Fruit fly (Drosophila melanogaster): ENCODE data around the gene DENR.

DENR gene

dm6 chrX:16886551-16886950 is at the start of gene DENR, which contains the start of gene CG4880:
Gene DENR (minus strand): TSS chrX:16886560.
Gene CG4880 (plus strand): TSS chrX:16886818.
- TF ChIP-seq noc (tag; optimal IDR thresholded peaks at IDR 0.05) = no peak

- peak; percentile 69 for TF ChIP-seq noc (tag; optimal IDR thresholded peaks at IDR 0.05)
These were observed 48.1 kb upstream of the DENR start for dm6 chrX:16934430-16934829.

dm6 chrX:16932820-16933386 is 46.5 kb upstream of the DENR start:
- TF ChIP-seq noc (tag; optimal IDR thresholded peaks at IDR 0.05) = no peak

- no peak for TF ChIP-seq noc (tag; optimal IDR thresholded peaks at IDR 0.05)
These were observed 45.8 kb upstream of the DENR start for dm6 chrX:16931994-16932819.

- TF ChIP-seq noc (tag; optimal IDR thresholded peaks at IDR 0.05) = peak; percentile 36
These were observed 44.3 kb upstream of the DENR start for dm6 chrX:16930465-16931286.

- TF ChIP-seq noc (tag; optimal IDR thresholded peaks at IDR 0.05) = no peak
These were observed 40.4 kb upstream of the DENR start for dm6 chrX:16926726-16927125.

- peak; percentile 61 for TF ChIP-seq noc (tag; optimal IDR thresholded peaks at IDR 0.05)
These were observed 37.8 kb upstream of the DENR start for dm6 chrX:16924069-16924721.

- no peak for TF ChIP-seq noc (tag; optimal IDR thresholded peaks at IDR 0.05)
These were observed 37.1 kb upstream of the DENR start for dm6 chrX:16923503-16923902.

- TF ChIP-seq noc (tag; optimal IDR thresholded peaks at IDR 0.05) = no peak
These were observed 36.3 kb upstream of the DENR start for dm6 chrX:16922626-16923025.

dm6 chrX:16920682-16921286 is 34.4 kb upstream of the DENR start:
- TF ChIP-seq noc (tag; optimal IDR thresholded peaks at IDR 0.05) = peak; percentile 77

dm6 chrX:16918767-16919336 is 32.5 kb upstream of the DENR start:
- TF ChIP-seq noc (tag; optimal IDR thresholded peaks at IDR 0.05) = peak; percentile 68

dm6 chrX:16917462-16917861 is 31.1 kb upstream of the DENR start:
- TF ChIP-seq noc (tag; optimal IDR thresholded peaks at IDR 0.05) = no peak

dm6 chrX:16912965-16913755 is 26.8 kb upstream of the DENR start, which contains the start of gene CG4928:
Gene CG4928 (plus strand): TSS chrX:16913180.
- TF ChIP-seq noc (tag; optimal IDR thresholded peaks at IDR 0.05) = no peak

dm6 chrX:16911962-16912361 is 25.6 kb upstream of the DENR start:
- no peak for TF ChIP-seq noc (tag; optimal IDR thresholded peaks at IDR 0.05)
